Worm (Caenorhabditis elegans) whole organism, L1 larva: ENCODE data around the gene imb-2.

Experiments
- C16A3.4 ChIP-seq: fragments of 150-350 bp; optimal IDR thresholded peaks from 2 replicates; lab custom pipeline; 2014; ENCODE audit warnings: missing biosample characterization, missing genetic modification characterization
- C34B4.2 ChIP-seq: sonication (generic microtip); optimal IDR thresholded peaks from 2 replicates; lab custom pipeline; 2017; ENCODE audit warnings: mild to moderate bottlenecking, missing genetic modification characterization, missing compliant biosample characterization
- F16B12.6 ChIP-seq: fragments of 150-350 bp; optimal IDR thresholded peaks from 2 replicates; lab custom pipeline; 2014; ENCODE audit warnings: missing biosample characterization, missing genetic modification characterization
- Y116A8C.19 ChIP-seq: sonication (generic microtip); optimal IDR thresholded peaks from 2 replicates; lab custom pipeline; 2016; ENCODE audit warnings: missing compliant biosample characterization, missing genetic modification characterization, borderline replicate concordance
- aly-2 ChIP-seq: fragments of 150-350 bp; optimal IDR thresholded peaks from 2 replicates; lab custom pipeline; 2014; ENCODE audit warnings: missing biosample characterization, missing genetic modification characterization
- ceh-82 ChIP-seq, 3 experiments: fragments of 150-350 bp in 1 of 3; sonication (generic microtip) in 2 of 3; optimal IDR thresholded peaks; 2 replicates each; lab custom pipeline; 2014 to 2017; ENCODE audit warnings: missing biosample characterization in 3 of 3, missing genetic modification characterization in 3 of 3
- ceh-88 ChIP-seq: fragments of 200-800 bp; sonication (Bioruptor generic); IDR thresholded peaks from 2 replicates; pipeline ENCODE4 v1.3.6; 2022; ENCODE audit warnings: missing genetic modification characterization, missing compliant biosample characterization
- dpl-1 ChIP-seq, 3 experiments: fragments of 150-350 bp in 2 of 3; sonication (generic microtip) in 1 of 3; optimal IDR thresholded peaks; 2 replicates each; lab custom pipeline; 2014 to 2017; ENCODE audit warnings: missing biosample characterization in 3 of 3, missing genetic modification characterization in 3 of 3, missing genetic modification reagents in 3 of 3
- efl-3 ChIP-seq: fragments of 200-800 bp; sonication (Bioruptor generic); optimal IDR thresholded peaks from 2 replicates; lab custom pipeline; 2018; ENCODE audit warnings: mild to moderate bottlenecking, missing genetic modification characterization, missing compliant biosample characterization
- egl-13 ChIP-seq: sonication (generic microtip); optimal IDR thresholded peaks from 2 replicates; lab custom pipeline; 2016; ENCODE audit warnings: missing genotype, missing genetic modification reagents, missing genetic modification characterization, missing compliant biosample characterization
- egl-27 ChIP-seq, 2 experiments: fragments of 150-350 bp in 1 of 2; sonication (generic microtip); optimal IDR thresholded peaks; 3 replicates each; lab custom pipeline; 2017 to 2018; ENCODE audit warnings: missing biosample characterization in 2 of 2, missing genetic modification characterization in 2 of 2, missing genetic modification reagents in 2 of 2
- elt-2 ChIP-seq: sonication (generic microtip); optimal IDR thresholded peaks from 2 replicates; lab custom pipeline; 2016; ENCODE audit warnings: missing genetic modification characterization, mild to moderate bottlenecking, inconsistent platforms, missing compliant biosample characterization, missing genetic modification reagents
- elt-3 ChIP-seq, 6 experiments: fragments of 150-350 bp in 1 of 6; sonication (generic microtip); optimal IDR thresholded peaks; 2 replicates each; lab custom pipeline; 2017 to 2018; ENCODE audit warnings: missing biosample characterization in 6 of 6, missing genetic modification characterization in 6 of 6, inconsistent platforms in 1 of 6
- fkh-10 ChIP-seq: sonication (generic microtip); optimal IDR thresholded peaks from 2 replicates; lab custom pipeline; 2017; ENCODE audit warnings: missing biosample characterization, missing genetic modification reagents, missing genetic modification characterization
- fkh-4 ChIP-seq: sonication (generic microtip); optimal IDR thresholded peaks from 2 replicates; lab custom pipeline; 2016; ENCODE audit warnings: missing compliant biosample characterization, missing genetic modification characterization, borderline replicate concordance
- fkh-8 ChIP-seq: sonication (generic microtip); optimal IDR thresholded peaks from 2 replicates; lab custom pipeline; 2016; ENCODE audit warnings: mild to moderate bottlenecking, missing genetic modification characterization, missing compliant biosample characterization
- grh-1 ChIP-seq: fragments of 200-800 bp; sonication (Bioruptor generic); IDR thresholded peaks from 2 replicates; pipeline ENCODE4 v1.3.6; 2022; ENCODE audit warnings: missing genetic modification reagents, missing genetic modification characterization, missing compliant biosample characterization
- hlh-17 ChIP-seq: fragments of 200-800 bp; sonication (Bioruptor generic); optimal IDR thresholded peaks from 2 replicates; lab custom pipeline; 2018; ENCODE audit warnings: missing genetic modification characterization, mild to moderate bottlenecking, missing compliant biosample characterization, moderate library complexity, borderline replicate concordance
- hlh-4 ChIP-seq: sonication (generic microtip); optimal IDR thresholded peaks from 2 replicates; lab custom pipeline; 2016; ENCODE audit warnings: mild to moderate bottlenecking, missing genetic modification characterization, missing compliant biosample characterization
- hpl-2 ChIP-seq: fragments of 150-350 bp; optimal IDR thresholded peaks from 2 replicates; lab custom pipeline; 2014; ENCODE audit warnings: missing biosample characterization, missing genetic modification reagents, missing genetic modification characterization
- isw-1 ChIP-seq: fragments of 200-800 bp; sonication (Bioruptor generic); IDR thresholded peaks from 2 replicates; pipeline ENCODE4 v1.3.6; 2022; ENCODE audit warnings: missing genetic modification characterization, missing compliant biosample characterization
- jun-1 ChIP-seq: fragments of 150-350 bp; optimal IDR thresholded peaks from 2 replicates; lab custom pipeline; 2014; ENCODE audit warnings: missing biosample characterization, missing genetic modification reagents, missing genetic modification characterization
- lin-14 ChIP-seq: fragments of 200-800 bp; sonication (Bioruptor generic); optimal IDR thresholded peaks from 2 replicates; lab custom pipeline; 2018; ENCODE audit warnings: mild to moderate bottlenecking, missing genetic modification characterization, moderate library complexity, missing compliant biosample characterization
- lin-15B ChIP-seq: fragments of 150-350 bp; sonication (generic microtip); optimal IDR thresholded peaks from 3 replicates; lab custom pipeline; 2014; ENCODE audit warnings: missing biosample characterization, missing genetic modification characterization
- lin-35 ChIP-seq, 2 experiments: fragments of 150-350 bp; optimal IDR thresholded peaks; 2 replicates each; lab custom pipeline; 2014; ENCODE audit warnings: missing biosample characterization in 2 of 2, missing genetic modification characterization in 2 of 2, missing genetic modification reagents in 2 of 2
- lin-39 ChIP-seq: fragments of 150-350 bp; optimal IDR thresholded peaks from 2 replicates; lab custom pipeline; 2014; ENCODE audit warnings: missing biosample characterization, missing genetic modification reagents, missing genetic modification characterization
- lsy-2 ChIP-seq, 2 experiments: fragments of 150-350 bp; optimal IDR thresholded peaks; 2 replicates each; lab custom pipeline; 2014; ENCODE audit warnings: missing biosample characterization in 2 of 2, missing genetic modification characterization in 2 of 2
- mab-9 ChIP-seq: fragments of 200-800 bp; sonication (Bioruptor generic); IDR thresholded peaks from 2 replicates; pipeline ENCODE4 v1.3.6; 2022; ENCODE audit warnings: missing genetic modification reagents, missing genetic modification characterization, missing compliant biosample characterization
- mep-1 ChIP-seq: fragments of 150-350 bp; optimal IDR thresholded peaks from 2 replicates; lab custom pipeline; 2014; ENCODE audit warnings: missing biosample characterization, missing genetic modification characterization
- nhr-20 ChIP-seq: sonication (generic microtip); optimal IDR thresholded peaks from 2 replicates; lab custom pipeline; 2016; ENCODE audit warnings: mild to moderate bottlenecking, missing genetic modification characterization, missing compliant biosample characterization
- nhr-237 ChIP-seq: fragments of 150-350 bp; optimal IDR thresholded peaks from 2 replicates; lab custom pipeline; 2014; ENCODE audit warnings: missing biosample characterization, missing genetic modification characterization
- nhr-71 ChIP-seq: sonication (generic microtip); optimal IDR thresholded peaks from 2 replicates; lab custom pipeline; 2016; ENCODE audit warnings: mild to moderate bottlenecking, missing genetic modification characterization, moderate library complexity, missing compliant biosample characterization
- nhr-84 ChIP-seq: sonication (generic microtip); optimal IDR thresholded peaks from 2 replicates; lab custom pipeline; 2017; ENCODE audit warnings: missing biosample characterization, missing genetic modification characterization
- nhr-85 ChIP-seq: sonication (generic microtip); peaks from one replicate; lab custom pipeline; 2016; ENCODE audit warnings: missing genetic modification characterization, inconsistent platforms, missing compliant biosample characterization
- pqm-1 ChIP-seq: sonication (generic microtip); optimal IDR thresholded peaks from 3 replicates; lab custom pipeline; 2017; ENCODE audit warnings: missing biosample characterization, missing genetic modification characterization
- rnt-1 ChIP-seq: sonication (generic microtip); optimal IDR thresholded peaks from 2 replicates; lab custom pipeline; 2016; ENCODE audit warnings: mild to moderate bottlenecking, missing genetic modification characterization, moderate library complexity, missing compliant biosample characterization
- snu-23 ChIP-seq: sonication (generic microtip); optimal IDR thresholded peaks from 2 replicates; lab custom pipeline; 2016; ENCODE audit warnings: missing genetic modification characterization, missing compliant biosample characterization
- sox-4 ChIP-seq: sonication (generic microtip); optimal IDR thresholded peaks from 2 replicates; lab custom pipeline; 2016; ENCODE audit warnings: missing genetic modification characterization, missing compliant biosample characterization
- sptf-1 ChIP-seq: fragments of 150-350 bp; optimal IDR thresholded peaks from 2 replicates; lab custom pipeline; 2014; ENCODE audit warnings: missing biosample characterization, missing genetic modification characterization
- tlp-1 ChIP-seq: fragments of 150-350 bp; optimal IDR thresholded peaks from 2 replicates; lab custom pipeline; 2014; ENCODE audit warnings: missing biosample characterization, missing genetic modification characterization
- unc-30 ChIP-seq: sonication (generic microtip); optimal IDR thresholded peaks from 2 replicates; lab custom pipeline; 2017; ENCODE audit warnings: missing biosample characterization, missing genetic modification characterization
- unc-86 ChIP-seq: sonication (generic microtip); optimal IDR thresholded peaks from 2 replicates; lab custom pipeline; 2016; ENCODE audit warnings: missing genetic modification characterization, missing compliant biosample characterization
- xbp-1 ChIP-seq: sonication (generic microtip); optimal IDR thresholded peaks from 2 replicates; lab custom pipeline; 2016; ENCODE audit warnings: missing genetic modification characterization, missing compliant biosample characterization
- zag-1 ChIP-seq: fragments of 150-350 bp; optimal IDR thresholded peaks from 2 replicates; lab custom pipeline; 2014; ENCODE audit warnings: missing biosample characterization, missing genetic modification characterization
- ztf-4 ChIP-seq: fragments of 150-350 bp; optimal IDR thresholded peaks from 2 replicates; lab custom pipeline; 2014; ENCODE audit warnings: missing biosample characterization, missing genetic modification characterization

Gene imb-2

DNA sequence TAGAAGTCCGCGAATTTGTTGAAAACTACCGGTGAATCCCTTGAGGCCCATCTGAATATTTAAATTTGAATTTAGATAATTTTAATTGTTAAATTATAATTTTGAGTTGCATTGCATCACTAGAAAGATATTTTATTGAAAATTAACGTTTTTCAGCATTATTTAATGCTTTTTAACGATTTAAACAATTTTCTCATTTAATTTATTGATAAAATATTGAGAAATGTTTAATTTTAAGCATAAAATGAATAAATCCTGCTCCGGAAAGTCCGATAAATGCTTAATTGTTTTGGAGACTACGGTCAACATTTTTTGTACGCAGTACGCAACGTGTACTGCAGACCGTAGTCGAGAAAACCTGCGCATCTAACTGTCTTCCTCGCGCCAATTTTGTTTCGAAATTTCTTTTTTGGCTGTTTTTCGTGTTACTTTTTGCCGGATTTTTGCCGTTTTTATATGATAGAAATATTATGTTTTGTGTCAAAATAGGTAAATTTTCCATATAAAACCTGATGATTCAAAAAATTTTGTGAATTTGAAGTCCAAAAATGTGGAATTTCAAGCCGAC is 16.1 kb upstream of the imb-2 start, which contains the start of the genes Y54G11A.17, lin-7 and elof-1 (continued):
- TF ChIP-seq hlh-17 (GFP tag; lab: Kevin White, UChicago): no peak
- TF ChIP-seq zag-1 (tag; lab: Kevin White, UChicago): no peak
- peak in 2 of 6 experiments; percentile 69 to 87 for TF ChIP-seq elt-3 (tag; optimal IDR thresholded peaks at IDR 0.05; lab: Kevin White, UChicago)
- no peak for TF ChIP-seq elt-2 (tag; lab: Kevin White, UChicago)
- TF ChIP-seq ztf-4: peak; percentile 44
- peak; percentile 77 for TF ChIP-seq unc-86 (tag; lab: Kevin White, UChicago)
- peak; percentile 92 to 95 for TF ChIP-seq lin-35 (GFP tag; optimal IDR thresholded peaks at IDR 0.05; lab: Kevin White, UChicago)
- no peak for TF ChIP-seq C34B4.2 (tag; lab: Kevin White, UChicago)

DNA sequence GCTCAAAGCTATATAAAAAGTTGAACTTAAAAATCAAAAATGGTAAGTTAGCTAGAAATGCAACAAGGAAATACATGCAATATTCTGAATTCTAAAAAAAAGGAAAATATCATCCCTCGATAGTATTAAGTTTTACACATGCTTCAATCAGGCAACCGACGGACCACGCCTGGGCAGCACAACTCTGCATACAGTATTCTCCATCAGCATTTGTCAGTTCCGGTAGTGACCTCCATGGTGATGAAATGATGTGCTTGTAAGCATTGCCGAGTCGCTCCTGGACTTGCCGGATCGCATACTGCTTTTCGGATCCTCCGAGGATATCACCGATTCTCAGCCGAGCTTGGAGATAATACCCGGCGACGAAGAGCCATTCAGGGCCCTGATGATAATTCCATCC is 14.7 kb upstream of the imb-2 start:
- TF ChIP-seq nhr-85 (tag; lab: Kevin White, UChicago) (peak; percentile 60), nhr-71 (tag; lab: Kevin White, UChicago) (peak; percentile 5), sox-4 (tag; lab: Kevin White, UChicago) (no peak), snu-23 (GFP tag; lab: Kevin White, UChicago) (peak; percentile 3), nhr-84 (tag; lab: Kevin White, UChicago) (no peak), nhr-20 (tag; lab: Kevin White, UChicago) (no peak), nhr-237 (no peak), lsy-2 (tag; optimal IDR thresholded peaks at IDR 0.05; lab: Kevin White, UChicago) (peak in 1 of 2 experiments; percentile 23)

DNA sequence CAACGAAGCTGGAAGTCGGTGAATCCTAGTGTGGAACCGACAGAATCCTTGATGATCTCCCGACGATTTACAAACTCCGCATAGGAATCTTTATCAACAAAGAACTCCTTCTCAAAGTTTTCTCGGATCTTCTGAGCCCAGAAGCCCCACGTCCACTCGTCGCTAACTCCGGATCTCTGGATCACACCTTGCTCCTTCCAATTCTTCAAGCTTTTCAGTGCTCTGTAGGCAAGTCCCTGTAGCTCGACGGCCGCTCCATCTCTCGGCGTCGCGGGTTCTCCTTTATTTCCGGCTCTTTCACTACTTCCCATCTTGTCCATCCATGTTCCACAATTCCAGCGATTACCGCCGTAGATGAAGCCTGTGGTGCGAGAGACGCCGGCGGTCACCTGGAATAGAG is 14.1 kb upstream of the imb-2 start:
- TF ChIP-seq C16A3.4 (tag; lab: Kevin White, UChicago) (no peak), ceh-88 (GFP tag; lab: Robert Waterston, UW) (no peak), fkh-8 (tag; lab: Kevin White, UChicago) (no peak), lin-39 (tag; lab: Kevin White, UChicago) (no peak), hpl-2 (no peak), grh-1 (GFP tag; lab: Robert Waterston, UW) (no peak), unc-30 (tag; lab: Kevin White, UChicago) (no peak), mep-1 (tag; lab: Kevin White, UChicago) (no peak), ceh-82 (tag; optimal IDR thresholded peaks at IDR 0.05; lab: Kevin White, UChicago) (no peak)

DNA sequence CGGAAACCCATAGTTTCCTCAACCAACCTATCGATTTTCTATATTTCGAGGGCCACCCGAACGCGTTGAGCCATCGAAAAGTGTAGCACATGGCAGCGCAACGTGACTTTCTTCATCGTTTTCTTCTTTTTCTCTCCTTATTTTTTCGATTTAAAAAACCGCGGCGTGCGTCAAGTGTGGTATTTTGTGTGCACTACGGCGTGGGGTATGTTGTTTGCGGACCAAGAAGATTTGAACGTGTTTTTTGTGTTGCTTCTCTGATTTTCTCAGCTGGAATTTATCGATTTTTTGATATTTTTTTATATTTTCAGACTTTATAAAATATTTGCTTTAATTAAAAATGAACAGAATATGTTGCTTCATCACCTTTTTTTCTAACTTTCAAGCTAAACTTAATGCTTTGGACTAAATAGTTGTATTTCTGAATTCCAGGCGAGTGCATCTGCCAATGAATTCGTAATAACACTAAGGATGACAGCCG is 7.5 kb upstream of the imb-2 start, which contains the start of the genes agl-1 and pfs-2:
Gene agl-1, minus strand, starts transcription at position 178 of the 481 bp plus-strand sequence.
Gene pfs-2, plus strand, starts transcription at position 431 of the 481 bp plus-strand sequence.
- TF ChIP-seq egl-13 (tag; lab: Kevin White, UChicago) (peak; percentile 54), nhr-85 (tag; lab: Kevin White, UChicago) (peak; percentile 9), dpl-1 (GFP tag; optimal IDR thresholded peaks at IDR 0.05; lab: Kevin White, UChicago) (peak; percentile 88 to 92 (median 92)), lin-35 (GFP tag; optimal IDR thresholded peaks at IDR 0.05; lab: Kevin White, UChicago) (peak; percentile 89 to 96), jun-1 (peak; percentile 33), pqm-1 (tag; lab: Kevin White, UChicago) (no peak), F16B12.6 (peak; percentile 97), fkh-10 (GFP tag; lab: Kevin White, UChicago) (no peak), isw-1 (GFP tag; lab: Robert Waterston, UW) (peak; percentile 38; the same call in 1 of the 2 replicates), sptf-1 (tag; lab: Kevin White, UChicago) (no peak), elt-2 (tag; lab: Kevin White, UChicago) (no peak), efl-3 (GFP tag; lab: Kevin White, UChicago) (no peak), C16A3.4 (tag; lab: Kevin White, UChicago) (peak; percentile 76), fkh-4 (no peak), mab-9 (GFP tag; lab: Robert Waterston, UW) (no peak; the same call in 1 of the 2 replicates), hlh-4 (tag; lab: Kevin White, UChicago) (no peak), sox-4 (tag; lab: Kevin White, UChicago) (no peak), rnt-1 (peak; percentile 87), egl-27 (tag; optimal IDR thresholded peaks at IDR 0.05; lab: Kevin White, UChicago) (no peak), lin-15B (peak; percentile 69), aly-2 (tag; lab: Kevin White, UChicago) (no peak), unc-86 (tag; lab: Kevin White, UChicago) (peak; percentile 31), grh-1 (GFP tag; lab: Robert Waterston, UW) (no peak), xbp-1 (peak; percentile 66), nhr-71 (tag; lab: Kevin White, UChicago) (peak; percentile 83), lin-14 (GFP tag; lab: Kevin White, UChicago) (peak; percentile 80), tlp-1 (tag; lab: Kevin White, UChicago) (no peak), Y116A8C.19 (tag; lab: Kevin White, UChicago) (no peak)
